Fruit fly (Drosophila melanogaster): ENCODE results near the gene drd.

DNA sequence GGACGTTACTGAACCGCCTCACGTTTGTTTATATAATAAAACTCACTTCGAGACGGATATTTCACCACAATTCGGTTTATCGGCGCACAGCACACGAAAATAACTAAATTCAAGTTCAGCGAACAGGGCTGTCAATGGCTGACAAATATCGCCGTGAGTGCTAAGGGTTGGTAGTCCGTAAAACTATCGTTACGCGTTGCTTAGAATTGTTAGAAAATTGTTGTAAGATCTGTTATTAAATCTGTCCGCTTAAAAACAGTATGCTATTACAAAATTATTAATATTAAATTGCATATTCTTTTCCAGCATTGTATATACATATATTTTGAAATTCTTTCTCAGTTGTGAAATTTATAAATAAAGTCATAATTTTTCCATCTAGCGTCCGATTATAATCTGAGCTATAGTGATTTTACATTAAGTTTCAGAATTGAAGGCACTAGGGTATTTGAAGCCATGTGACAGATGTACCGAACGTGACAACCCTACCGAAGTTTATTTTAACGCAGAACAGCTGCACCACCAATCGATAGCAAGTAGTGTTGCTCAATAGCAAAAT is 40.9 kb upstream of the drd start, which contains the start of gene Cox17:
- TF ChIP-seq Sox102F (GFP tag; optimal IDR thresholded peaks at IDR 0.05): peak; percentile 74
- TF ChIP-seq CG31627 (GFP tag; optimal IDR thresholded peaks at IDR 0.05): peak; percentile 81
- TF ChIP-seq topi (GFP tag; optimal IDR thresholded peaks at IDR 0.05): peak; percentile 78
